Fruit fly (Drosophila melanogaster) whole organism, prepupa: ENCODE data around the gene CG32260.

ENCODE experiments used
- CG15336 ChIP-seq: fragments of 200-800 bp; sonication (Bioruptor generic); IDR thresholded peaks from 2 replicates; pipeline ENCODE4 v1.3.6; 2022; ENCODE audit warnings: missing biosample characterization, missing genetic modification characterization
- CG3032 ChIP-seq: fragments of 200-800 bp; optimal IDR thresholded peaks from 2 replicates; lab custom pipeline; 2019; ENCODE audit warnings: missing biosample characterization, mild to moderate bottlenecking, missing genetic modification characterization, moderate library complexity
- CG32006 ChIP-seq: fragments of 200-800 bp; sonication (Bioruptor generic); optimal IDR thresholded peaks from 3 replicates; lab custom pipeline; 2017; ENCODE audit warnings: missing biosample characterization, mild to moderate bottlenecking, missing genetic modification characterization
- CG34406 ChIP-seq: fragments of 200-800 bp; sonication (Bioruptor generic); optimal IDR thresholded peaks from 3 replicates; lab custom pipeline; 2016; ENCODE audit warnings: missing biosample characterization, missing genetic modification characterization
- CG6163 ChIP-seq: fragments of 200-800 bp; sonication (Bioruptor generic); IDR thresholded peaks from 3 replicates; pipeline ENCODE4 v1.3.6; 2022; ENCODE audit warnings: missing biosample characterization, missing genetic modification characterization
- CG6808 ChIP-seq: fragments of 200-800 bp; sonication (Bioruptor generic); optimal IDR thresholded peaks from 3 replicates; lab custom pipeline; 2017; ENCODE audit warnings: missing biosample characterization, missing genetic modification characterization, mild to moderate bottlenecking, moderate library complexity, missing genetic modification reagents
- CG6854 ChIP-seq: fragments of 200-800 bp; sonication (Bioruptor generic); optimal IDR thresholded peaks from 2 replicates; lab custom pipeline; 2017; ENCODE audit warnings: missing biosample characterization, mild to moderate bottlenecking, missing genetic modification characterization
- CG7368 ChIP-seq: fragments of 200-800 bp; sonication (Bioruptor generic); optimal IDR thresholded peaks from 3 replicates; lab custom pipeline; 2016; ENCODE audit warnings: missing biosample characterization, missing genetic modification characterization
- Eip93F ChIP-seq: fragments of 200-800 bp; sonication (Bioruptor generic); optimal IDR thresholded peaks from 2 replicates; lab custom pipeline; 2016; ENCODE audit warnings: missing biosample characterization, mild to moderate bottlenecking, missing genetic modification characterization
- Gug ChIP-seq: fragments of 200-800 bp; sonication (Bioruptor generic); IDR thresholded peaks from 2 replicates; pipeline ENCODE4 v1.3.6; 2022; ENCODE audit warnings: missing biosample characterization, missing genetic modification characterization
- Lpt ChIP-seq: fragments of 200-800 bp; sonication (Bioruptor generic); optimal IDR thresholded peaks from 3 replicates; lab custom pipeline; 2016; ENCODE audit warnings: missing biosample characterization, missing genetic modification characterization
- OdsH ChIP-seq: fragments of 200-800 bp; sonication (Bioruptor generic); optimal IDR thresholded peaks from 3 replicates; lab custom pipeline; 2016; ENCODE audit warnings: missing biosample characterization, missing genetic modification characterization
- eg ChIP-seq: fragments of 200-800 bp; sonication (Bioruptor generic); IDR thresholded peaks from 3 replicates; pipeline ENCODE4 v1.3.6; 2022; ENCODE audit warnings: missing biosample characterization, missing genetic modification characterization
- svp ChIP-seq: fragments of 200-800 bp; sonication (Bioruptor generic); peaks from one replicate; lab custom pipeline; 2016; ENCODE audit warnings: missing biosample characterization, missing genetic modification characterization

- TF ChIP-seq CG6854 (GFP tag; lab: Kevin White, UChicago), result no peak
- TF ChIP-seq CG7368, result no peak
- TF ChIP-seq Gug (GFP tag; lab: Robert Waterston, UW), result no peak
- TF ChIP-seq CG6163, result no peak
- TF ChIP-seq CG32006 (GFP tag; lab: Kevin White, UChicago), result no peak
- no peak for TF ChIP-seq CG34406 (GFP tag; lab: Kevin White, UChicago)
- peak; percentile 77 for TF ChIP-seq svp
- TF ChIP-seq OdsH, result no peak
- no peak for TF ChIP-seq CG6808 (GFP tag; lab: Kevin White, UChicago)
- TF ChIP-seq Lpt, result no peak
- no peak for TF ChIP-seq eg
- peak; percentile 51 for TF ChIP-seq Eip93F (GFP tag; lab: Kevin White, UChicago)
- TF ChIP-seq CG15336 (GFP tag; lab: Robert Waterston, UW), result no peak
- no peak for TF ChIP-seq CG3032 (tag; lab: Kevin White, UChicago)
Observed at dm6 chr3L:4107120-4107519, 35.0 kb upstream of the CG32260 start.
